Fruit fly (Drosophila melanogaster) whole organism, embryonic: ENCODE data around the gene CSN3.

Experiments
- Awh ChIP-seq: fragments of 200-800 bp; sonication (Bioruptor generic); IDR thresholded peaks from 2 replicates; pipeline ENCODE4, ENCODE4 v1.3.6; 2022; ENCODE audit warnings: missing biosample characterization, missing genetic modification characterization
- CG10274 ChIP-seq: fragments of 200-800 bp; sonication (Bioruptor generic); optimal IDR thresholded peaks from 3 replicates; lab custom pipeline; 2017; ENCODE audit warnings: missing biosample characterization, mild to moderate bottlenecking, missing genetic modification characterization
- CG31388 ChIP-seq: fragments of 200-800 bp; sonication (Bioruptor generic); optimal IDR thresholded peaks from 2 replicates; lab custom pipeline; 2016; ENCODE audit warnings: missing biosample characterization, missing genetic modification characterization
- Dll ChIP-seq: fragments of 200-800 bp; sonication (Bioruptor generic); IDR thresholded peaks from 4 replicates; pipeline ENCODE4 v1.3.6; 2022; ENCODE audit warnings: missing biosample characterization, missing genetic modification characterization; ENCODE audit not compliant: partially characterized antibody
- Eip74EF ChIP-seq, 2 experiments: fragments of 200-800 bp in 1 of 2; fragments of >200 bp in 1 of 2; sonication (Bioruptor generic) in 1 of 2; optimal IDR thresholded peaks; 2 replicates each; lab custom pipeline; 2017 to 2019; ENCODE audit warnings: missing biosample characterization in 2 of 2, missing genetic modification characterization in 2 of 2, mild to moderate bottlenecking in 1 of 2, moderate library complexity in 1 of 2
- Elba2 ChIP-seq: fragments of 200-800 bp; sonication (Bioruptor generic); optimal IDR thresholded peaks from 3 replicates; lab custom pipeline; 2016; ENCODE audit warnings: missing biosample characterization, missing genetic modification characterization
- NK7.1 ChIP-seq: fragments of 200-800 bp; sonication (Bioruptor generic); optimal IDR thresholded peaks from 3 replicates; lab custom pipeline; 2016; ENCODE audit warnings: missing biosample characterization, missing genetic modification characterization
- cas ChIP-seq: fragments of 200-800 bp; sonication (Bioruptor generic); IDR thresholded peaks from 2 replicates; pipeline ENCODE4 v1.3.6; 2022; ENCODE audit warnings: missing biosample characterization, missing genetic modification characterization
- gfzf ChIP-seq: fragments of 200-800 bp; sonication (Bioruptor generic); optimal IDR thresholded peaks from 2 replicates; lab custom pipeline; 2016; ENCODE audit warnings: missing biosample characterization, mild to moderate bottlenecking, missing genetic modification characterization, moderate library complexity
- hkb ChIP-seq, 2 experiments: fragments of 200-800 bp in 1 of 2; fragments of >200 bp in 1 of 2; sonication (Bioruptor generic) in 1 of 2; IDR thresholded peaks in 1 of 2; optimal IDR thresholded peaks in 1 of 2; 2 replicates each; pipeline versions ENCODE4 v1.3.6 to Lab custom; 2017 to 2022; ENCODE audit warnings: missing biosample characterization in 1 of 2, missing genetic modification characterization in 1 of 2
- kni ChIP-seq: fragments of 200-800 bp; sonication (Bioruptor generic); optimal IDR thresholded peaks from 3 replicates; lab custom pipeline; 2017; ENCODE audit warnings: mild to moderate bottlenecking, missing biosample characterization, missing genetic modification reagents, missing genetic modification characterization

dm6 chr3L:20792693-20793092 is 48.7 kb downstream of the CSN3 start, which contains the start of gene Six4:
- TF ChIP-seq Eip74EF (GFP tag; optimal IDR thresholded peaks at IDR 0.05; lab: Kevin White, UChicago), result no peak
- no peak for TF ChIP-seq gfzf (GFP tag; lab: Kevin White, UChicago)
- no peak for TF ChIP-seq CG10274
- no peak for TF ChIP-seq hkb (optimal IDR thresholded peaks at IDR 0.05; lab: Kevin White, UChicago)
- no peak for TF ChIP-seq hkb (GFP tag; IDR thresholded peaks at IDR 0.05; lab: Robert Waterston, UW)
- TF ChIP-seq Elba2 (GFP tag; lab: Kevin White, UChicago), result no peak
- no peak for TF ChIP-seq Awh (GFP tag; lab: Robert Waterston, UW)
- TF ChIP-seq cas (GFP tag; lab: Robert Waterston, UW), result no peak
- TF ChIP-seq kni (GFP tag; lab: Kevin White, UChicago), result peak; percentile 54
- TF ChIP-seq NK7.1, result no peak
- TF ChIP-seq Dll (GFP tag; lab: Robert Waterston, UW), result no peak
- no peak for TF ChIP-seq CG31388 (GFP tag; lab: Kevin White, UChicago)
